Worm (Caenorhabditis elegans): Measurements from ENCODE around the gene trip-4.

DNA sequence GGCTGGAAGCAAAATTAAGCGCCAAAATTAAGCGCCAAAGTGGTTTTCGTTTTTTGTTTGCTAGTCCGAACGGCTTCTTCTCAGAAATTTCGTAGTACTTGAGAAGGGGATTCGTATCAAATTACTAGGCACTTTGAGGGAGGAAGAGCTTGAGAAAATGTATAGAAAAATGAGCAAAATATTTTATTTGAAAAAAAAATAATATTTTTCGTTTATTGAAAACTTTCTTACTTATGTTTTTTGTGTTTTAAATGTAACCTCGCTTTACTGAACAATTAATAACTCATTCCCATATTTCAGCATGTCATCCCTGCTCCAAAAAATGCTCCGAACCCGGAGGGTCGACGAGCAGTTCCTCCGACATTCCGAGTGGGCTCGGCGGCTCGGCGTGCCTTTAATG, 20.3 kb upstream of the trip-4 start, which contains the start of gene Y53F4B.12:
- TF ChIP-seq ets-4 (tag; optimal IDR thresholded peaks at IDR 0.05) = no peak
- no peak for TF ChIP-seq dve-1 (tag; optimal IDR thresholded peaks at IDR 0.05)
- TF ChIP-seq T23F11.4 (GFP tag; optimal IDR thresholded peaks at IDR 0.05) = no peak
- TF ChIP-seq fkh-6 (tag; optimal IDR thresholded peaks at IDR 0.05) = no peak
- no peak for TF ChIP-seq fkh-10 (GFP tag; optimal IDR thresholded peaks at IDR 0.05)
- TF ChIP-seq F13H6.1 (tag; optimal IDR thresholded peaks at IDR 0.05) = no peak
- no peak for TF ChIP-seq ceh-45 (GFP tag; IDR thresholded peaks at IDR 0.05)
- TF ChIP-seq ceh-34 (tag; optimal IDR thresholded peaks at IDR 0.05) = no peak
- no peak for TF ChIP-seq eyg-1 (tag; optimal IDR thresholded peaks at IDR 0.05)
- TF ChIP-seq unc-55 (GFP tag; optimal IDR thresholded peaks at IDR 0.05) = no peak
